Fruit fly (Drosophila melanogaster) whole organism, prepupa: Measurements from ENCODE around the gene CG2104.

Experiments
- Blimp-1 ChIP-seq: fragments of 200-800 bp; sonication (Bioruptor generic); optimal IDR thresholded peaks from 3 replicates; lab custom pipeline; 2017; ENCODE audit warnings: missing biosample characterization, missing genetic modification characterization, mild to moderate bottlenecking, moderate library complexity, missing genetic modification reagents
- CG10669 ChIP-seq: fragments of 200-800 bp; sonication (Bioruptor generic); optimal IDR thresholded peaks from 3 replicates; lab custom pipeline; 2018; ENCODE audit warnings: missing biosample characterization, mild to moderate bottlenecking, missing genetic modification characterization, moderate library complexity
- CG11294 ChIP-seq: fragments of 200-800 bp; sonication (Bioruptor generic); IDR thresholded peaks from 2 replicates; pipeline ENCODE4 v1.3.6; 2022; ENCODE audit warnings: missing biosample characterization, missing genetic modification characterization
- CG11762 ChIP-seq: fragments of 200-800 bp; sonication (Bioruptor generic); optimal IDR thresholded peaks from 3 replicates; lab custom pipeline; 2016; ENCODE audit warnings: missing biosample characterization, missing genetic modification characterization; ENCODE audit not compliant: insufficient read depth
- CG11902 ChIP-seq: fragments of 200-800 bp; sonication (Bioruptor generic); optimal IDR thresholded peaks from 3 replicates; lab custom pipeline; 2016; ENCODE audit warnings: missing biosample characterization, missing genetic modification characterization
- CG15336 ChIP-seq: fragments of 200-800 bp; sonication (Bioruptor generic); IDR thresholded peaks from 2 replicates; pipeline ENCODE4 v1.3.6; 2022; ENCODE audit warnings: missing biosample characterization, missing genetic modification characterization
- CG1621 ChIP-seq: fragments of 200-800 bp; sonication (Bioruptor generic); optimal IDR thresholded peaks from 3 replicates; lab custom pipeline; 2018; ENCODE audit warnings: missing biosample characterization, mild to moderate bottlenecking, missing genetic modification characterization
- CG16779 ChIP-seq: fragments of 200-800 bp; sonication (Bioruptor generic); optimal IDR thresholded peaks from 3 replicates; lab custom pipeline; 2017; ENCODE audit warnings: missing biosample characterization, mild to moderate bottlenecking, missing genetic modification characterization
- CG3032 ChIP-seq: fragments of 200-800 bp; optimal IDR thresholded peaks from 2 replicates; lab custom pipeline; 2019; ENCODE audit warnings: missing biosample characterization, mild to moderate bottlenecking, missing genetic modification characterization, moderate library complexity
- CG31627 ChIP-seq: fragments of 200-800 bp; sonication (Bioruptor generic); optimal IDR thresholded peaks from 3 replicates; lab custom pipeline; 2016; ENCODE audit warnings: missing biosample characterization, missing genetic modification characterization
- CG32006 ChIP-seq: fragments of 200-800 bp; sonication (Bioruptor generic); optimal IDR thresholded peaks from 3 replicates; lab custom pipeline; 2017; ENCODE audit warnings: missing biosample characterization, mild to moderate bottlenecking, missing genetic modification characterization
- CG34406 ChIP-seq: fragments of 200-800 bp; sonication (Bioruptor generic); optimal IDR thresholded peaks from 3 replicates; lab custom pipeline; 2016; ENCODE audit warnings: missing biosample characterization, missing genetic modification characterization
- CG4318 ChIP-seq: fragments of 200-800 bp; sonication (Bioruptor generic); optimal IDR thresholded peaks from 3 replicates; lab custom pipeline; 2017; ENCODE audit warnings: missing biosample characterization, mild to moderate bottlenecking, missing genetic modification characterization
- CG6163 ChIP-seq: fragments of 200-800 bp; sonication (Bioruptor generic); IDR thresholded peaks from 3 replicates; pipeline ENCODE4 v1.3.6; 2022; ENCODE audit warnings: missing biosample characterization, missing genetic modification characterization
- CG6276 ChIP-seq: fragments of 200-800 bp; sonication (Bioruptor generic); optimal IDR thresholded peaks from 2 replicates; lab custom pipeline; 2017; ENCODE audit warnings: missing biosample characterization, mild to moderate bottlenecking, missing genetic modification characterization
- CG6792 ChIP-seq: fragments of 200-800 bp; sonication (Bioruptor generic); optimal IDR thresholded peaks from 3 replicates; lab custom pipeline; 2016; ENCODE audit warnings: missing biosample characterization, missing genetic modification characterization
- CG6854 ChIP-seq: fragments of 200-800 bp; sonication (Bioruptor generic); optimal IDR thresholded peaks from 2 replicates; lab custom pipeline; 2017; ENCODE audit warnings: missing biosample characterization, mild to moderate bottlenecking, missing genetic modification characterization
- CG7368 ChIP-seq: fragments of 200-800 bp; sonication (Bioruptor generic); optimal IDR thresholded peaks from 3 replicates; lab custom pipeline; 2016; ENCODE audit warnings: missing biosample characterization, missing genetic modification characterization
- CG8119 ChIP-seq: fragments of 200-800 bp; sonication (Bioruptor generic); IDR thresholded peaks from 3 replicates; pipeline ENCODE4 v1.3.6; 2022; ENCODE audit warnings: missing biosample characterization, missing genetic modification characterization
- CG8319 ChIP-seq: fragments of 200-800 bp; sonication (Bioruptor generic); optimal IDR thresholded peaks from 3 replicates; lab custom pipeline; 2016; ENCODE audit warnings: missing biosample characterization, missing genetic modification characterization
- CG9139 ChIP-seq: fragments of 200-800 bp; sonication (Bioruptor generic); optimal IDR thresholded peaks from 3 replicates; lab custom pipeline; 2017; ENCODE audit warnings: missing biosample characterization, mild to moderate bottlenecking, missing genetic modification characterization
- Eip75B ChIP-seq: fragments of 200-800 bp; sonication (Bioruptor generic); optimal IDR thresholded peaks from 3 replicates; lab custom pipeline; 2016; ENCODE audit warnings: missing biosample characterization, missing genetic modification characterization
- Eip93F ChIP-seq: fragments of 200-800 bp; sonication (Bioruptor generic); optimal IDR thresholded peaks from 2 replicates; lab custom pipeline; 2016; ENCODE audit warnings: missing biosample characterization, mild to moderate bottlenecking, missing genetic modification characterization
- Ets21C ChIP-seq: fragments of 200-800 bp; sonication (Bioruptor generic); optimal IDR thresholded peaks from 3 replicates; lab custom pipeline; 2016; ENCODE audit warnings: missing biosample characterization, missing genetic modification characterization
- Ets96B ChIP-seq: fragments of 200-800 bp; optimal IDR thresholded peaks from 2 replicates; lab custom pipeline; 2019; ENCODE audit warnings: missing biosample characterization, mild to moderate bottlenecking, missing genetic modification characterization, moderate library complexity
- Gug ChIP-seq: fragments of 200-800 bp; sonication (Bioruptor generic); IDR thresholded peaks from 2 replicates; pipeline ENCODE4 v1.3.6; 2022; ENCODE audit warnings: missing biosample characterization, missing genetic modification characterization
- Hr38 ChIP-seq: sonication (Bioruptor generic); optimal IDR thresholded peaks from 2 replicates; lab custom pipeline; 2016; ENCODE audit warnings: missing biosample characterization, missing genetic modification characterization
- Hr4 ChIP-seq: fragments of 200-800 bp; sonication (Bioruptor generic); optimal IDR thresholded peaks from 3 replicates; lab custom pipeline; 2016; ENCODE audit warnings: missing biosample characterization, missing genetic modification characterization
- Lpt ChIP-seq: fragments of 200-800 bp; sonication (Bioruptor generic); optimal IDR thresholded peaks from 3 replicates; lab custom pipeline; 2016; ENCODE audit warnings: missing biosample characterization, missing genetic modification characterization
- Met ChIP-seq: fragments of 200-800 bp; sonication (Bioruptor generic); optimal IDR thresholded peaks from 3 replicates; lab custom pipeline; 2016; ENCODE audit warnings: missing biosample characterization, missing genetic modification characterization
- Smox ChIP-seq: fragments of 200-800 bp; sonication (Bioruptor generic); optimal IDR thresholded peaks from 3 replicates; lab custom pipeline; 2016; ENCODE audit warnings: missing biosample characterization, missing genetic modification characterization
- Sox102F ChIP-seq: fragments of 200-800 bp; sonication (Bioruptor generic); optimal IDR thresholded peaks from 2 replicates; lab custom pipeline; 2016; ENCODE audit warnings: missing biosample characterization, mild to moderate bottlenecking, missing genetic modification characterization
- Sox14 ChIP-seq: fragments of 200-800 bp; sonication (Bioruptor generic); optimal IDR thresholded peaks from 3 replicates; lab custom pipeline; 2016; ENCODE audit warnings: missing biosample characterization, missing genetic modification characterization
- Sox15 ChIP-seq: fragments of 200-800 bp; sonication (Bioruptor generic); optimal IDR thresholded peaks from 3 replicates; lab custom pipeline; 2016; ENCODE audit warnings: missing biosample characterization, missing genetic modification characterization
- achi ChIP-seq: fragments of 200-800 bp; sonication (Bioruptor generic); optimal IDR thresholded peaks from 3 replicates; lab custom pipeline; 2016; ENCODE audit warnings: missing biosample characterization, missing genetic modification characterization
- acj6 ChIP-seq: fragments of 200-800 bp; sonication (Bioruptor generic); optimal IDR thresholded peaks from 3 replicates; lab custom pipeline; 2016; ENCODE audit warnings: missing biosample characterization, missing genetic modification characterization
- cyc ChIP-seq: fragments of 200-800 bp; sonication (Bioruptor generic); optimal IDR thresholded peaks from 3 replicates; lab custom pipeline; 2016; ENCODE audit warnings: missing biosample characterization, missing genetic modification characterization
- dac ChIP-seq: fragments of 200-800 bp; sonication (Bioruptor generic); optimal IDR thresholded peaks from 2 replicates; lab custom pipeline; 2017; ENCODE audit warnings: missing biosample characterization, mild to moderate bottlenecking, missing genetic modification characterization
- dsx ChIP-seq: fragments of 200-800 bp; optimal IDR thresholded peaks from 3 replicates; lab custom pipeline; 2019; ENCODE audit warnings: missing biosample characterization, mild to moderate bottlenecking, missing genetic modification characterization, moderate library complexity; ENCODE audit not compliant: poor library complexity, severe bottlenecking
- fd59A ChIP-seq: fragments of 200-800 bp; sonication (Bioruptor generic); optimal IDR thresholded peaks from 2 replicates; lab custom pipeline; 2017; ENCODE audit warnings: missing biosample characterization, mild to moderate bottlenecking, missing genetic modification characterization, missing genetic modification reagents
- net ChIP-seq: fragments of 200-800 bp; sonication (Bioruptor generic); optimal IDR thresholded peaks from 3 replicates; lab custom pipeline; 2016; ENCODE audit warnings: missing biosample characterization, missing genetic modification characterization
- salr ChIP-seq, 2 experiments: fragments of 200-800 bp; sonication (Bioruptor generic); optimal IDR thresholded peaks; 3 replicates each; lab custom pipeline; 2016 to 2018; ENCODE audit warnings: missing biosample characterization in 2 of 2, missing genetic modification characterization in 2 of 2, mild to moderate bottlenecking in 1 of 2
- spab ChIP-seq: fragments of 200-800 bp; sonication (Bioruptor generic); optimal IDR thresholded peaks from 2 replicates; lab custom pipeline; 2017; ENCODE audit warnings: missing biosample characterization, mild to moderate bottlenecking, missing genetic modification characterization, missing genetic modification reagents
- ss ChIP-seq, 2 experiments: fragments of 200-800 bp; sonication (Bioruptor generic); optimal IDR thresholded peaks; 2 replicates in 1 of 2; 3 replicates in 1 of 2; lab custom pipeline; 2017 to 2018; ENCODE audit warnings: mild to moderate bottlenecking in 2 of 2, missing biosample characterization in 2 of 2, missing genetic modification characterization in 2 of 2, moderate library complexity in 1 of 2
- svp ChIP-seq: fragments of 200-800 bp; sonication (Bioruptor generic); peaks from one replicate; lab custom pipeline; 2016; ENCODE audit warnings: missing biosample characterization, missing genetic modification characterization
- topi ChIP-seq: fragments of 200-800 bp; sonication (Bioruptor generic); optimal IDR thresholded peaks from 3 replicates; lab custom pipeline; 2016; ENCODE audit warnings: missing biosample characterization, missing genetic modification characterization
- vri ChIP-seq: fragments of 200-800 bp; sonication (Bioruptor generic); optimal IDR thresholded peaks from 3 replicates; lab custom pipeline; 2016; ENCODE audit warnings: missing biosample characterization, mild to moderate bottlenecking, missing genetic modification characterization

CG2104 gene

dm6 chr3R:5658984-5659802 is 33.9 kb downstream of the CG2104 start (continued):
- TF ChIP-seq dac (no peak), dsx (GFP tag; lab: Kevin White, UChicago) (no peak), CG3032 (tag; lab: Kevin White, UChicago) (no peak), svp (GFP tag; lab: Kevin White, UChicago) (peak; percentile 94), CG6163 (GFP tag; lab: Robert Waterston, UW) (no peak), CG34406 (GFP tag; lab: Kevin White, UChicago) (no peak), Hr4 (GFP tag; lab: Kevin White, UChicago) (no peak), cyc (GFP tag; lab: Kevin White, UChicago) (peak; percentile 2), spab (GFP tag; lab: Kevin White, UChicago) (no peak)

dm6 chr3R:5654692-5655181 is 38.3 kb downstream of the CG2104 start, which contains the start of the genes elm and MED27:
elm (minus strand) TSS chr3R:5654861.
MED27 (plus strand) TSS chr3R:5655139.
- TF ChIP-seq Sox15 (GFP tag; lab: Kevin White, UChicago) (peak; percentile 94), Sox102F (GFP tag; lab: Kevin White, UChicago) (peak; percentile 88), CG7368 (GFP tag; lab: Kevin White, UChicago) (peak; percentile 71), CG15336 (GFP tag; lab: Robert Waterston, UW) (peak; percentile 74), CG11762 (GFP tag; lab: Kevin White, UChicago) (peak; percentile 81), CG9139 (no peak), CG6276 (no peak), CG6854 (GFP tag; lab: Kevin White, UChicago) (peak; percentile 46), Ets96B (tag; lab: Kevin White, UChicago) (peak; percentile 87), spab (GFP tag; lab: Kevin White, UChicago) (no peak), CG11902 (GFP tag; lab: Kevin White, UChicago) (peak; percentile 93), CG6163 (GFP tag; lab: Robert Waterston, UW) (peak; percentile 87), salr (GFP tag; optimal IDR thresholded peaks at IDR 0.05; lab: Kevin White, UChicago) (peak; percentile 66 to 79), Met (GFP tag; lab: Kevin White, UChicago) (peak; percentile 92), Eip93F (GFP tag; lab: Kevin White, UChicago) (peak; percentile 76), Ets21C (peak; percentile 95), CG31627 (peak; percentile 97), CG3032 (tag; lab: Kevin White, UChicago) (peak; percentile 93), achi (GFP tag; lab: Kevin White, UChicago) (peak; percentile 89), CG16779 (no peak), dsx (GFP tag; lab: Kevin White, UChicago) (peak; percentile 88), vri (GFP tag; lab: Kevin White, UChicago) (peak; percentile 85), CG10669 (GFP tag; lab: Kevin White, UChicago) (peak; percentile 82), Gug (GFP tag; lab: Robert Waterston, UW) (peak; percentile 88), Eip75B (GFP tag; lab: Kevin White, UChicago) (peak; percentile 89), CG1621 (peak; percentile 81), CG8119 (GFP tag; lab: Robert Waterston, UW) (peak; percentile 84), Sox14 (peak; percentile 95), CG11294 (GFP tag; lab: Robert Waterston, UW) (peak; percentile 67; the same call in 1 of the 2 replicates), acj6 (GFP tag; lab: Kevin White, UChicago) (peak; percentile 94), fd59A (GFP tag; lab: Kevin White, UChicago) (peak; percentile 80), CG6792 (GFP tag; lab: Kevin White, UChicago) (peak; percentile 85), CG4318 (GFP tag; lab: Kevin White, UChicago) (no peak), CG8319 (GFP tag; lab: Kevin White, UChicago) (peak; percentile 86), topi (GFP tag; lab: Kevin White, UChicago) (peak; percentile 92), CG32006 (GFP tag; lab: Kevin White, UChicago) (peak; percentile 88), Smox (peak; percentile 92), net (peak; percentile 83), Lpt (peak; percentile 76), Hr38 (GFP tag; lab: Kevin White, UChicago) (peak; percentile 44), ss (GFP tag; optimal IDR thresholded peaks at IDR 0.05; lab: Kevin White, UChicago) (peak; percentile 62 to 85), Blimp-1 (peak; percentile 68), svp (GFP tag; lab: Kevin White, UChicago) (peak; percentile 98)
